Worm (Caenorhabditis elegans) whole organism, L3 larva: Measurements from ENCODE around the gene gsp-2.

ENCODE experiments used
- R02D3.7 ChIP-seq: fragments of 150-350 bp; optimal IDR thresholded peaks from 2 replicates; lab custom pipeline; 2014; ENCODE audit warnings: missing biosample characterization, missing genetic modification characterization
- ama-1 ChIP-seq: fragments of 150-350 bp; optimal IDR thresholded peaks from 2 replicates; lab custom pipeline; 2018
- ceh-28 ChIP-seq: fragments of 150-350 bp; optimal IDR thresholded peaks from 2 replicates; lab custom pipeline; 2014; ENCODE audit warnings: missing biosample characterization, missing genetic modification reagents, missing genetic modification characterization
- egl-27 ChIP-seq: sonication (generic microtip); optimal IDR thresholded peaks from 4 replicates; lab custom pipeline; 2017; ENCODE audit warnings: missing biosample characterization, missing genetic modification reagents, missing genetic modification characterization
- egl-5 ChIP-seq: fragments of 150-350 bp; optimal IDR thresholded peaks from 2 replicates; lab custom pipeline; 2017; ENCODE audit warnings: missing biosample characterization, missing genetic modification reagents, missing genetic modification characterization, inconsistent platforms
- elt-1 ChIP-seq: fragments of 150-350 bp; optimal IDR thresholded peaks from 2 replicates; lab custom pipeline; 2014; ENCODE audit warnings: missing biosample characterization, missing genetic modification characterization
- elt-2 ChIP-seq: sonication (generic microtip); optimal IDR thresholded peaks from 2 replicates; lab custom pipeline; 2016; ENCODE audit warnings: missing genetic modification reagents, mild to moderate bottlenecking, missing genetic modification characterization, missing compliant biosample characterization
- fkh-10 ChIP-seq: sonication (generic microtip); optimal IDR thresholded peaks from 2 replicates; lab custom pipeline; 2017; ENCODE audit warnings: missing biosample characterization, missing genetic modification reagents, missing genetic modification characterization
- fkh-2 ChIP-seq: fragments of 150-350 bp; optimal IDR thresholded peaks from 2 replicates; lab custom pipeline; 2014; ENCODE audit warnings: missing biosample characterization, missing genetic modification reagents, missing genetic modification characterization
- fos-1 ChIP-seq: fragments of 150-350 bp; optimal IDR thresholded peaks from 2 replicates; lab custom pipeline; 2014; ENCODE audit warnings: missing biosample characterization, missing genetic modification characterization
- hmg-11 ChIP-seq: sonication (generic microtip); optimal IDR thresholded peaks from 2 replicates; lab custom pipeline; 2016; ENCODE audit warnings: missing genetic modification characterization, missing compliant biosample characterization
- lin-15B ChIP-seq: fragments of 150-350 bp; optimal IDR thresholded peaks from 2 replicates; lab custom pipeline; 2014; ENCODE audit warnings: missing biosample characterization, missing genetic modification characterization
- lin-39 ChIP-seq: fragments of 150-350 bp; optimal IDR thresholded peaks from 2 replicates; lab custom pipeline; 2018; ENCODE audit warnings: missing biosample characterization, missing genetic modification reagents, missing genetic modification characterization
- lsy-12 ChIP-seq: sonication (generic microtip); optimal IDR thresholded peaks from 2 replicates; lab custom pipeline; 2016; ENCODE audit warnings: mild to moderate bottlenecking, missing genetic modification characterization, missing compliant biosample characterization
- mdl-1 ChIP-seq: fragments of 150-350 bp; optimal IDR thresholded peaks from 2 replicates; lab custom pipeline; 2014; ENCODE audit warnings: missing biosample characterization, missing genetic modification characterization
- mml-1 ChIP-seq: fragments of 150-350 bp; sonication (generic microtip); optimal IDR thresholded peaks from 3 replicates; lab custom pipeline; 2014; ENCODE audit warnings: missing biosample characterization, missing genetic modification characterization
- nfya-1 ChIP-seq: sonication (generic microtip); optimal IDR thresholded peaks from 2 replicates; lab custom pipeline; 2017; ENCODE audit warnings: missing genetic modification characterization, mild to moderate bottlenecking, missing compliant biosample characterization, antibody characterized with exemption, moderate library complexity; ENCODE audit not compliant: insufficient read depth
- nhr-11 ChIP-seq: fragments of 150-350 bp; optimal IDR thresholded peaks from 2 replicates; lab custom pipeline; 2014; ENCODE audit warnings: missing biosample characterization, missing genetic modification characterization
- nhr-12 ChIP-seq: fragments of 150-350 bp; optimal IDR thresholded peaks from 2 replicates; lab custom pipeline; 2014; ENCODE audit warnings: missing biosample characterization, missing genetic modification characterization
- nhr-23 ChIP-seq: fragments of 150-350 bp; optimal IDR thresholded peaks from 2 replicates; lab custom pipeline; 2014; ENCODE audit warnings: missing biosample characterization, missing genetic modification reagents, missing genetic modification characterization
- nhr-237 ChIP-seq: fragments of 150-350 bp; optimal IDR thresholded peaks from 2 replicates; lab custom pipeline; 2014; ENCODE audit warnings: missing biosample characterization, missing genetic modification characterization
- nhr-25 ChIP-seq: sonication (generic microtip); optimal IDR thresholded peaks from 2 replicates; lab custom pipeline; 2017; ENCODE audit warnings: missing biosample characterization, missing genetic modification characterization
- nhr-43 ChIP-seq: sonication (generic microtip); optimal IDR thresholded peaks from 2 replicates; lab custom pipeline; 2016; ENCODE audit warnings: mild to moderate bottlenecking, missing genetic modification characterization, missing compliant biosample characterization; ENCODE audit not compliant: poor library complexity, severe bottlenecking
- nhr-67 ChIP-seq: fragments of 150-350 bp; optimal IDR thresholded peaks from 2 replicates; lab custom pipeline; 2014; ENCODE audit warnings: missing biosample characterization, missing genetic modification characterization
- nhr-76 ChIP-seq: fragments of 150-350 bp; sonication (generic microtip); optimal IDR thresholded peaks from 5 replicates; lab custom pipeline; 2014; ENCODE audit warnings: missing biosample characterization, missing genetic modification characterization
- nhr-77 ChIP-seq: fragments of 150-350 bp; optimal IDR thresholded peaks from 2 replicates; lab custom pipeline; 2014; ENCODE audit warnings: missing biosample characterization, missing genetic modification characterization
- pha-4 ChIP-seq: fragments of 150-350 bp; optimal IDR thresholded peaks from 2 replicates; lab custom pipeline; 2014; ENCODE audit warnings: missing biosample characterization, missing genetic modification reagents, missing genetic modification characterization
- sea-2 ChIP-seq: fragments of 150-350 bp; sonication (generic microtip); optimal IDR thresholded peaks from 4 replicates; lab custom pipeline; 2014; ENCODE audit warnings: missing biosample characterization, missing genetic modification reagents, missing genetic modification characterization
- snpc-4 ChIP-seq: fragments of 150-350 bp; optimal IDR thresholded peaks from 2 replicates; lab custom pipeline; 2014; ENCODE audit warnings: missing biosample characterization, missing genetic modification characterization
- unc-39 ChIP-seq: sonication (generic microtip); optimal IDR thresholded peaks from 4 replicates; lab custom pipeline; 2017; ENCODE audit warnings: missing biosample characterization, missing genetic modification characterization
- unc-62 ChIP-seq: fragments of 150-350 bp; sonication (generic microtip); optimal IDR thresholded peaks from 4 replicates; lab custom pipeline; 2014; ENCODE audit warnings: missing biosample characterization, missing genetic modification reagents, missing genetic modification characterization
- ztf-11 ChIP-seq: fragments of 150-350 bp; optimal IDR thresholded peaks from 2 replicates; lab custom pipeline; 2014; ENCODE audit warnings: missing biosample characterization, missing genetic modification characterization
- ztf-4 ChIP-seq: fragments of 150-350 bp; optimal IDR thresholded peaks from 2 replicates; lab custom pipeline; 2014; ENCODE audit warnings: missing biosample characterization, missing genetic modification characterization

The gsp-2 gene

DNA sequence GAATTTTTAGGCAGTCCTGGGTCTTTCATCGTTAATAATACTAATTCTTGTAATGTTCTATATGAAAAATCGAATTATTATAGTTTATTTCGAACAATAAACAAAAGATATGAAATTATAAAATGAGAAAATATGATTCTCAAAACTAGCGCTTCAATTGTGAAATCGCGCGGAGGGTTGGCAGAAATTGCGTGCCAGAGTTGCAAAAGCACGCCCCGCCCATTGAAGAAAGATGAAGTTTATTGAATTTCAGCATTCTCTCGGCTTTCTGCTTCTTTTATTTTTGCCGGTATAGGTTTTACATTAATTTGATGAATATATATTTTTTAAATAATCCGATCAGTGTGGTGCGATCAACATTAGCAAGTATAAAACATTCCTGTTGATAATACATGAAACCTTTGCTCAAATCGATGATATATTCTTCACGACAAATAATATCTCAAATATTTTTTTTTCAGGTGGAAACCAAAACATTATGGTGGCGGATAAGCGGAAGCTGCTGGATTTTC, 22.7 kb downstream of the gsp-2 start, which contains the start of the genes eco-1 and hmgr-1:
eco-1 (minus strand) TSS at position 59 of the 512 bp plus-strand sequence.
hmgr-1 (plus strand) TSS at position 462 of the 512 bp plus-strand sequence.
- peak; percentile 26 for TF ChIP-seq nhr-43 (tag; lab: Kevin White, UChicago)
- TF ChIP-seq lin-39: peak; percentile 41
- peak; percentile 13 for TF ChIP-seq nhr-23 (tag; lab: Kevin White, UChicago)
- TF ChIP-seq lin-15B (tag; lab: Kevin White, UChicago): peak; percentile 35
- peak; percentile 52 for TF ChIP-seq hmg-11 (tag; lab: Kevin White, UChicago)
- TF ChIP-seq fos-1 (tag; lab: Kevin White, UChicago): no peak
- TF ChIP-seq elt-2: no peak
- TF ChIP-seq fkh-10 (GFP tag; lab: Kevin White, UChicago): no peak
- TF ChIP-seq nfya-1 (tag; lab: Kevin White, UChicago): peak; percentile 55
- TF ChIP-seq snpc-4 (tag; lab: Kevin White, UChicago): peak; percentile 4
- TF ChIP-seq, all 47 proteins: peak for 7

DNA sequence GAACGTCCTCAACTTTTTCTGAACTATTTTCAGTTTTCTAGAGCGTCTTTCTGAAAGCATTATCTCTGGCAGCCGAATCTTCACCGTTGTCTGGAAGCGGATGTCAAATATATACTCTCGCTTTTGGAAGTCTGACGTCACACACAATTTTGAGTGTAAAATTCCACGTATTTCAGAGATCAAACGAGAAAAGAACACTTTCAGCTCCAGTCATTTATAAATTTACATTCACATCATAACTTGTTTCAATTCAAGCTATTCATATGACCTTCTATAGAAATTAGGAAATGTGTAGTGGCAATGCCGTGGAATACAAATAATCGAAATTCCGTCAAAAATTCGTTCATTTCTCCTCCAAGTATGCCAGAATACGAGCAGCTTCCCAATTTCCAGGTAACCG, 29.2 kb downstream of the gsp-2 start, which contains the start of gene F08F8.11:
F08F8.11 (plus strand) TSS at position 301 of the 400 bp plus-strand sequence.
- no peak for TF ChIP-seq egl-5 (tag; lab: Kevin White, UChicago)
- TF ChIP-seq lin-39: no peak
- TF ChIP-seq mml-1 (tag; lab: Kevin White, UChicago): no peak
- no peak for TF ChIP-seq ceh-28 (tag; lab: Kevin White, UChicago)
- TF ChIP-seq egl-27 (tag; lab: Kevin White, UChicago): no peak
- no peak for TF ChIP-seq elt-1 (tag; lab: Kevin White, UChicago)
- no peak for TF ChIP-seq nhr-23 (tag; lab: Kevin White, UChicago)

DNA sequence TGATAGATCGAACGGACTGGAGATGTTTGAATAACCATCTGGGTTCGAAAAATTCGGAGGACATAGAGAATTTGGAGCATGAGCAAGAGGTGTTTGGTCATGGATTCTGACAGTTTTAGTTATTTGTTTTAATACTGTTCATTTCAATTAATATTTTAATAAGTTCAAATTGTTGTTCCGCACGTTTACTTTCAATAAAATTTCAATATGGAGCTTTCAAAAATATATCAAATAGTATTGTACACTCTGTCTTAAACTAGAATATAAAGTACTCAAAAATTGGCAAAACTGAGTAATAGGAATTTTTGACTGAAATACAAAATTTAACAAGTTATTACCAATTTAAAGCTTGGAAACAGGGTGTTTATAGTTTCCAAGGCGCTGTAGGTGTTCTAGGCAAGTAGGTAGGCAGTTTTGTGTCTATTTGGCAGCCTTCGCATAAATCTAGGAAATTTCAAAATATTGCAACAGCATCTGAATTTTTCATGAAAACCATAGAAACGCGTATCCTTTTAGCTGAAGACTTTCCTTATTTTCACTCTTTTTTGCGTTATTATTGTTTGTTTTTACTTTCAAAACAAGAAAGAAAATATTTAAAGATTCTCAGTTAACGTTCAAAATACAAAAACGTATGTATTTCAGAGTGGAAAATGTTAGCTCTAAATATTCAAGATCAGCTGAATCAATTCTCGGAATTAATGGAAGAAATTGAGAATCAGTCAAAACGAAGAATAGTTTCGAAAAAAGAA, 30.8 kb downstream of the gsp-2 start, which contains the start of the genes T20B12.5 and T20B12.4:
T20B12.5 (minus strand) TSS at position 101 of the 749 bp plus-strand sequence.
T20B12.4 (plus strand) TSS at position 699 of the 749 bp plus-strand sequence.
- TF ChIP-seq mml-1 (tag; lab: Kevin White, UChicago) (no peak), mdl-1 (tag; lab: Kevin White, UChicago) (no peak), unc-62 (no peak), nhr-12 (no peak), nhr-25 (no peak), fos-1 (tag; lab: Kevin White, UChicago) (no peak), unc-39 (no peak), sea-2 (GFP tag; lab: Kevin White, UChicago) (no peak), nhr-67 (tag; lab: Kevin White, UChicago) (no peak), fkh-2 (no peak), nhr-43 (tag; lab: Kevin White, UChicago) (no peak), ztf-4 (no peak), nfya-1 (tag; lab: Kevin White, UChicago) (no peak), ztf-11 (tag; lab: Kevin White, UChicago) (no peak), lin-15B (tag; lab: Kevin White, UChicago) (no peak), R02D3.7 (tag; lab: Kevin White, UChicago) (no peak), egl-27 (tag; lab: Kevin White, UChicago) (no peak)
- TF ChIP-seq, all 47 proteins: peak for 0

DNA sequence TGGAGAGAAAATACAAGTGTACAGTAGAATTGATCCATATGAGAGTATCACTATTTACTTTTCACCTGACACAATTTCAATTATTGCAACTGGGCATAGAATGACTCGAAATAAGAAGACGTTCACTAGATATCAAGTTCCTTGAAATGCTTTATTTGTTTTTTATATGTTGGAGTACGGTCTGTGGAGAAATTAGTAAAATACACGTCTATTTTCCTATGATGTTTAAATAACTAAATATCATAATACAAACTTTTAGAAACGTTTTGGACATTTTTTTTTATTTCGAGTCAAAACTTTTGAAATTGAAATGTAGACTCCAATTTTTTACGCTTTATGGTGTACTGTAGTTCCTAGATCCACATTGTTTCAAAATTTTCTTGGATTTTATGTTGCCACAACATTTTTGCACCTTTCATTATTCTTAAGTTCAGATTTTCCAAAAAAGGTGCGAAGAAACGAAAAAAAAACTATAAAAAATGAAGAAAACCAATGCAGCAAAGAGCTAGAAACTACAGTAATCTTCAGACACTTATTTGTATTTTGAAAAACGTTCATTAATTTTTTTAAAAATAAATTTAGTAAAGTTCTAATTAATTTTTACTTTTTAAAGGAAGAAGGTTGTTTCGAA, 33.1 kb downstream of the gsp-2 start:
- peak; percentile 15 for TF ChIP-seq elt-2
- TF ChIP-seq nhr-43 (tag; lab: Kevin White, UChicago): peak; percentile 66
- TF ChIP-seq nhr-11 (tag; lab: Kevin White, UChicago): no peak
- TF ChIP-seq lin-15B (tag; lab: Kevin White, UChicago): no peak
- no peak for TF ChIP-seq nhr-77 (tag; lab: Kevin White, UChicago)
- peak; percentile 32 for TF ChIP-seq ztf-4
- no peak for TF ChIP-seq pha-4
- peak; percentile 62 for TF ChIP-seq nhr-23 (tag; lab: Kevin White, UChicago)
- TF ChIP-seq nhr-12: no peak
- TF ChIP-seq egl-5 (tag; lab: Kevin White, UChicago): no peak
- no peak for TF ChIP-seq nhr-237 (tag; lab: Kevin White, UChicago)
- no peak for TF ChIP-seq ceh-28 (tag; lab: Kevin White, UChicago)
- TF ChIP-seq fkh-2: no peak
- peak; percentile 78 for TF ChIP-seq lsy-12 (tag; lab: Kevin White, UChicago)
- no peak for TF ChIP-seq nhr-76
- TF ChIP-seq lin-39: no peak
- TF ChIP-seq ama-1 (lab: Kevin White, UChicago): peak; percentile 81
